Worm (Caenorhabditis elegans) whole organism, L2 larva: ENCODE results near the gene F42G4.7.
"Not testable (repeated sequence)": the region's sequence is repeated elsewhere in the genome, so short reads cannot be mapped to it uniquely, and the experiment has no call there.

Source experiments
- F13H6.1 ChIP-seq: sonication (generic microtip); optimal IDR thresholded peaks from 2 replicates; lab custom pipeline; 2016; ENCODE audit warnings: missing genetic modification characterization, missing compliant biosample characterization
- R02D3.7 ChIP-seq: fragments of 150-350 bp; optimal IDR thresholded peaks from 2 replicates; lab custom pipeline; 2014; ENCODE audit warnings: missing biosample characterization, missing genetic modification characterization
- ZK546.5 ChIP-seq: sonication (generic microtip); optimal IDR thresholded peaks from 2 replicates; lab custom pipeline; 2017; ENCODE audit warnings: missing biosample characterization, missing genetic modification characterization
- aly-2 ChIP-seq: fragments of 150-350 bp; optimal IDR thresholded peaks from 2 replicates; lab custom pipeline; 2014; ENCODE audit warnings: missing biosample characterization, missing genetic modification characterization
- blmp-1 ChIP-seq: sonication (generic microtip); optimal IDR thresholded peaks from 2 replicates; lab custom pipeline; 2017; ENCODE audit warnings: missing genetic modification characterization, mild to moderate bottlenecking, missing compliant biosample characterization, antibody characterized with exemption, moderate library complexity; ENCODE audit not compliant: insufficient read depth
- ceh-16 ChIP-seq: fragments of 150-350 bp; optimal IDR thresholded peaks from 2 replicates; lab custom pipeline; 2014; ENCODE audit warnings: missing biosample characterization, missing genetic modification characterization
- ceh-82 ChIP-seq: fragments of 150-350 bp; optimal IDR thresholded peaks from 2 replicates; lab custom pipeline; 2014; ENCODE audit warnings: missing biosample characterization, missing genetic modification characterization
- crh-2 ChIP-seq: sonication (generic microtip); optimal IDR thresholded peaks from 2 replicates; lab custom pipeline; 2017; ENCODE audit warnings: missing biosample characterization, missing genetic modification characterization
- egl-27 ChIP-seq: sonication (generic microtip); optimal IDR thresholded peaks from 3 replicates; lab custom pipeline; 2017; ENCODE audit warnings: missing biosample characterization, missing genetic modification reagents, missing genetic modification characterization
- elt-1 ChIP-seq: fragments of 150-350 bp; optimal IDR thresholded peaks from 2 replicates; lab custom pipeline; 2014; ENCODE audit warnings: missing biosample characterization, missing genetic modification characterization
- fos-1 ChIP-seq: fragments of 150-350 bp; optimal IDR thresholded peaks from 2 replicates; lab custom pipeline; 2014; ENCODE audit warnings: missing biosample characterization, missing genetic modification characterization
- gmeb-1 ChIP-seq: fragments of 150-350 bp; optimal IDR thresholded peaks from 2 replicates; lab custom pipeline; 2014; ENCODE audit warnings: missing biosample characterization, missing genetic modification characterization
- lin-11 ChIP-seq: fragments of 150-350 bp; sonication (generic microtip); optimal IDR thresholded peaks from 2 replicates; lab custom pipeline; 2014; ENCODE audit warnings: missing biosample characterization, missing genetic modification characterization, inconsistent platforms, mixed read lengths
- lin-13 ChIP-seq: fragments of 150-350 bp; optimal IDR thresholded peaks from 2 replicates; lab custom pipeline; 2014; ENCODE audit warnings: missing biosample characterization, missing genetic modification reagents, missing genetic modification characterization
- lin-39 ChIP-seq: fragments of 150-350 bp; optimal IDR thresholded peaks from 2 replicates; lab custom pipeline; 2014; ENCODE audit warnings: missing biosample characterization, missing genetic modification reagents, missing genetic modification characterization
- lsy-2 ChIP-seq, 2 experiments: fragments of 150-350 bp in 1 of 2; sonication (generic microtip) in 1 of 2; optimal IDR thresholded peaks; 2 replicates each; lab custom pipeline; 2014 to 2017; ENCODE audit warnings: missing biosample characterization in 2 of 2, missing genetic modification characterization in 2 of 2
- mbf-1 ChIP-seq: sonication (generic microtip); optimal IDR thresholded peaks from 2 replicates; lab custom pipeline; 2017; ENCODE audit warnings: missing biosample characterization, missing genetic modification characterization
- mdl-1 ChIP-seq, 2 experiments: fragments of 150-350 bp in 1 of 2; sonication (generic microtip) in 1 of 2; optimal IDR thresholded peaks; 2 replicates each; lab custom pipeline; 2017; ENCODE audit warnings: missing biosample characterization in 2 of 2, missing genetic modification characterization in 2 of 2
- nhr-10 ChIP-seq: sonication (generic microtip); optimal IDR thresholded peaks from 2 replicates; lab custom pipeline; 2017; ENCODE audit warnings: missing biosample characterization, missing genetic modification characterization
- nhr-11 ChIP-seq: fragments of 150-350 bp; optimal IDR thresholded peaks from 2 replicates; lab custom pipeline; 2014; ENCODE audit warnings: missing biosample characterization, missing genetic modification characterization
- nhr-12 ChIP-seq: fragments of 150-350 bp; optimal IDR thresholded peaks from 2 replicates; lab custom pipeline; 2014; ENCODE audit warnings: missing biosample characterization, missing genetic modification characterization
- nhr-129 ChIP-seq: fragments of 150-350 bp; optimal IDR thresholded peaks from 2 replicates; lab custom pipeline; 2014; ENCODE audit warnings: missing biosample characterization, missing genetic modification characterization
- nhr-21 ChIP-seq: fragments of 150-350 bp; optimal IDR thresholded peaks from 2 replicates; lab custom pipeline; 2014; ENCODE audit warnings: missing biosample characterization, missing genetic modification characterization
- nhr-23 ChIP-seq: fragments of 150-350 bp; optimal IDR thresholded peaks from 2 replicates; lab custom pipeline; 2014; ENCODE audit warnings: missing biosample characterization, missing genetic modification reagents, missing genetic modification characterization
- nhr-237 ChIP-seq: fragments of 150-350 bp; optimal IDR thresholded peaks from 2 replicates; lab custom pipeline; 2014; ENCODE audit warnings: missing biosample characterization, missing genetic modification characterization
- nhr-25 ChIP-seq: fragments of 150-350 bp; sonication (generic microtip); optimal IDR thresholded peaks from 3 replicates; lab custom pipeline; 2014; ENCODE audit warnings: missing biosample characterization, missing genetic modification characterization
- nhr-6 ChIP-seq: fragments of 150-350 bp; optimal IDR thresholded peaks from 2 replicates; lab custom pipeline; 2014; ENCODE audit warnings: missing biosample characterization, missing genetic modification characterization
- nhr-77 ChIP-seq: fragments of 150-350 bp; optimal IDR thresholded peaks from 2 replicates; lab custom pipeline; 2014; ENCODE audit warnings: missing biosample characterization, missing genetic modification characterization
- sem-4 ChIP-seq: fragments of 150-350 bp; optimal IDR thresholded peaks from 2 replicates; lab custom pipeline; 2014; ENCODE audit warnings: missing biosample characterization, missing genetic modification reagents, missing genetic modification characterization
- sma-3 ChIP-seq: sonication (generic microtip); optimal IDR thresholded peaks from 2 replicates; lab custom pipeline; 2016; ENCODE audit warnings: missing genetic modification reagents, missing genetic modification characterization, missing compliant biosample characterization
- sma-9 ChIP-seq, 2 experiments: fragments of 150-350 bp in 1 of 2; sonication (generic microtip) in 1 of 2; optimal IDR thresholded peaks; 2 replicates each; lab custom pipeline; 2014 to 2016; ENCODE audit warnings: missing genetic modification characterization in 2 of 2, mild to moderate bottlenecking in 1 of 2, missing biosample characterization in 1 of 2, missing compliant biosample characterization in 1 of 2, missing genetic modification reagents in 1 of 2, moderate library complexity in 1 of 2
- snpc-4 ChIP-seq: fragments of 150-350 bp; optimal IDR thresholded peaks from 2 replicates; lab custom pipeline; 2014; ENCODE audit warnings: missing biosample characterization, missing genetic modification characterization
- unc-39 ChIP-seq: fragments of 150-350 bp; optimal IDR thresholded peaks from 2 replicates; lab custom pipeline; 2014; ENCODE audit warnings: missing biosample characterization, missing genetic modification characterization
- unc-55 ChIP-seq: fragments of 150-350 bp; sonication (generic microtip); optimal IDR thresholded peaks from 3 replicates; lab custom pipeline; 2014; ENCODE audit warnings: missing biosample characterization, missing genetic modification reagents, missing genetic modification characterization
- unc-62 ChIP-seq: fragments of 150-350 bp; optimal IDR thresholded peaks from 2 replicates; lab custom pipeline; 2014; ENCODE audit warnings: missing biosample characterization, missing genetic modification reagents, missing genetic modification characterization
- zag-1 ChIP-seq: fragments of 150-350 bp; optimal IDR thresholded peaks from 2 replicates; lab custom pipeline; 2014; ENCODE audit warnings: missing biosample characterization, missing genetic modification characterization
- ztf-11 ChIP-seq: sonication (generic microtip); optimal IDR thresholded peaks from 2 replicates; lab custom pipeline; 2017; ENCODE audit warnings: missing biosample characterization, missing genetic modification characterization
- ztf-4 ChIP-seq: fragments of 150-350 bp; optimal IDR thresholded peaks from 2 replicates; lab custom pipeline; 2014; ENCODE audit warnings: missing biosample characterization, missing genetic modification characterization

The F42G4.7 gene

DNA sequence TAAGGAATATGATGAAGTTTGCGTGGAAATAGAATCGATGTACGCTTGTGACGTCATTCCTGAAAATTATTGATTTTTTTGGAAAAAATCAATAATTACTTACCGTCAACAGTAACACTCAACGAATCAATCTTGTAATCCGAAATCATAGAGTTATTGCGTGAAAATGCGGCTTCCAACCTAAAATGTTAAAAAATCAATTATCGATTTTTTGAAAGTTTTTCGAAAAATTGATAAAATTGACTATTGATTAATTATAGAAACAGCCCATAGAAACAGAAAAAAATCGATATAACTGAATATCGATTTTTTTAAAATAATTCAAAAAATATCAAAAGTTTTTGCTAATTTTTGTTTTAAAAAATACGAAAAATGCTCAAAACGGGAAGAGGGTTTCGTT is at the start of gene F42G4.7:
F42G4.7 (minus strand) TSS at position 185 of the 400 bp plus-strand sequence.
- TF ChIP-seq ztf-11 (tag; lab: Kevin White, UChicago); nhr-6 (tag; lab: Kevin White, UChicago); nhr-237: not testable (repeated sequence)

DNA sequence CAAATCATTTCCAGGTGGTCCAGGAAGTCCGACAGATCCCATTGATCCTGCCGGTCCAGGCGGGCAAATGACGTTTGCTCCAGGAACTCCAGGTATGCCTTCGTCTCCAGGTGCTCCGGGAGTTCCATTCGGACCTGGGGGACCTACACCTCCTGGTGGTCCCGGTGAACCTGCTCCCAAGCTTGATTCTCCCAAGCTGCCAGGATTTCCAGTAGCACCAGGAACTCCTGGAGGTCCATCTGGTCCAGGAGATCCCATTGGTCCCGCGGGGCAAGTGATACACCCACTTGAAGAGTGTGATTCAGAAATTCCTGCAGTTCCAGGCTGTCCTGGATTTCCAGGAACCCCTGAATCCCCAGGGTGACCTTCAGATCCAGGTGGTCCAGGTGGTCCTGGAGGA is 49.3 kb upstream of the F42G4.7 start:
- no peak for TF ChIP-seq nhr-10 (tag; lab: Kevin White, UChicago)
- no peak for TF ChIP-seq lsy-2 (tag; optimal IDR thresholded peaks at IDR 0.05; lab: Kevin White, UChicago)
- no peak for TF ChIP-seq lin-11 (tag; lab: Kevin White, UChicago)
- no peak for TF ChIP-seq zag-1 (tag; lab: Kevin White, UChicago)
- TF ChIP-seq lin-39 (tag; lab: Kevin White, UChicago) = no peak
- TF ChIP-seq sma-9 (GFP tag; optimal IDR thresholded peaks at IDR 0.05; lab: Kevin White, UChicago) = no peak
- TF ChIP-seq sma-9 (tag; optimal IDR thresholded peaks at IDR 0.05; lab: Kevin White, UChicago) = no peak
- no peak for TF ChIP-seq nhr-25
- no peak for TF ChIP-seq mbf-1 (tag; lab: Kevin White, UChicago)
- TF ChIP-seq ZK546.5 (tag; lab: Kevin White, UChicago) = no peak
- no peak for TF ChIP-seq sem-4 (tag; lab: Kevin White, UChicago)
- TF ChIP-seq, all 48 proteins: peak for 0

DNA sequence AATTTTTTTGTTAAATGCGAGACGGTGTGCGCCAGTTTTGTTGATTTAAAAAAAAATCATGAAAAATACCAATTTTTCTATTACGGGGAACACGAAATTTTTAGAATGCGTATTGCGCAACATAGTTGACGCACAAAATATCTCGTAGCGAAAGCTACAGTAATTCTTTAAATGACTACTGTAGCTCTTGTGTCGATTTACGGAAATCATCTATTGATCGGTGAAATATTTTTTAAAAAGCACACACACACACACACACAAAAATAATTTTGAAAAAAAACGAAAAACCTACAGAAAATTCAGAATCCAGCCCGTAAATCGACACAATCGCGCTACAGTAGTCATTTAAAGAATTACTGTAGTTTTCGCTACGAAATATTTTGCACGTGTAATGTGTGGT is 44.8 kb upstream of the F42G4.7 start:
- TF ChIP-seq blmp-1 (tag; lab: Kevin White, UChicago) (no peak), unc-62 (GFP tag; lab: Kevin White, UChicago) (no peak), nhr-11 (tag; lab: Kevin White, UChicago) (no peak), elt-1 (tag; lab: Kevin White, UChicago) (no peak), mdl-1 (tag; optimal IDR thresholded peaks at IDR 0.05; lab: Kevin White, UChicago) (no peak), lin-11 (tag; lab: Kevin White, UChicago) (no peak), snpc-4 (tag; lab: Kevin White, UChicago) (no peak), nhr-77 (tag; lab: Kevin White, UChicago) (no peak), ZK546.5 (tag; lab: Kevin White, UChicago) (no peak), ztf-4 (tag; lab: Kevin White, UChicago) (no peak), nhr-129 (tag; lab: Kevin White, UChicago) (no peak), lin-13 (no peak), mbf-1 (tag; lab: Kevin White, UChicago) (no peak), ztf-11 (tag; lab: Kevin White, UChicago) (no peak), nhr-237 (no peak), fos-1 (tag; lab: Kevin White, UChicago) (no peak)

DNA sequence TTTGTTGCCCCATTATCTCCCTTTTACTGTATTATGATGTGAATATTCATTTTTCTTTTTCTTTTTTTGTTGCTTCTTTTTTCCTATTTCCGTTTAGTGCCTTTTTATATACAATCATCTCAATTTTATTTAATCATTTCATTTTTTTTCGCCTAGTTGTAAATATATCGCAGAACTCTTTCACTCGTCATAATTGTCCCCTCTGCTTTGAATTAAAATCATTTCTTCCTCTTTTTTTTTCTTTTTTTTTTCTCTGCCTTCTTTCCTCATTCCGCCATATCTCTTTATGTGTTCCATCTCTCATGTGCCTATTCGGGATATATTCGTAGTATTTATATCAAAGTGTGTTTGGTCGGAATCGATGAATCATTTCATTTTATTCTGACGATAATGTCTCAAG is 44.0 kb upstream of the F42G4.7 start, which contains the start of gene Y81G3A.4:
Y81G3A.4 (plus strand) TSS at position 301 of the 400 bp plus-strand sequence.
- TF ChIP-seq ceh-82 (no peak), nhr-237 (no peak), egl-27 (tag; lab: Kevin White, UChicago) (no peak), ztf-4 (tag; lab: Kevin White, UChicago) (no peak), sma-3 (GFP tag; lab: Kevin White, UChicago) (no peak), sma-9 (GFP tag; optimal IDR thresholded peaks at IDR 0.05; lab: Kevin White, UChicago) (no peak), sma-9 (tag; optimal IDR thresholded peaks at IDR 0.05; lab: Kevin White, UChicago) (no peak), R02D3.7 (tag; lab: Kevin White, UChicago) (no peak), fos-1 (tag; lab: Kevin White, UChicago) (no peak), aly-2 (tag; lab: Kevin White, UChicago) (no peak), lin-13 (no peak), lin-11 (tag; lab: Kevin White, UChicago) (no peak), F13H6.1 (no peak)
- TF ChIP-seq, all 48 proteins: peak for 0

DNA sequence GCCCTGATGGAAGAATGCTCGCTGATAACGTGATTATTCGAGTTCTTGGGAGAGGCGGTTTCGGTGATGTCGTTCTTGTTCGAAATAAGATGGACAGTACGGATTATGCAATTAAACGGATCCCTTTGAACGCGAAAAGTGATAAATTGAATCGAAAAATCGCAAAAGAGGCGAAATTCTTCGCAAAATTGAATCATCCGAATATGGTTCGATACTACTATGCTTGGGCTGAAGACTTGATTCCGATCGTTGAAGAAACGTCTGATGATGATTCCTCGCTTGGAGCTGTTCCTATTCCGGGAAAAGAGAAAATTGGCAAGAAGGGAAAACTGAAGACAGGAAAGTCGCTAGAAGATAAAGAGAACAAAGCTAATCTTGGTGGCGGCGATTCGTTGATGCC is 38.9 kb upstream of the F42G4.7 start:
- TF ChIP-seq unc-62 (GFP tag; lab: Kevin White, UChicago) = no peak

ce11 chrII:13083752-13084214 is 36.7 kb upstream of the F42G4.7 start, which contains the start of the genes Y81G3A.1 and gcn-2:
TSS of gene Y81G3A.1 (minus strand) at chrII:13083926.
TSS of gene gcn-2 (plus strand) at chrII:13084164.
- TF ChIP-seq nhr-21 = peak; percentile 0
- no peak for TF ChIP-seq nhr-23 (tag; lab: Kevin White, UChicago)
- peak; percentile 52 for TF ChIP-seq sma-9 (GFP tag; optimal IDR thresholded peaks at IDR 0.05; lab: Kevin White, UChicago)
- no peak for TF ChIP-seq sma-9 (tag; optimal IDR thresholded peaks at IDR 0.05; lab: Kevin White, UChicago)
- peak; percentile 46 for TF ChIP-seq crh-2 (tag; lab: Kevin White, UChicago)
- TF ChIP-seq gmeb-1 (tag; lab: Kevin White, UChicago) = peak; percentile 96
- peak; percentile 29 for TF ChIP-seq sma-3 (GFP tag; lab: Kevin White, UChicago)
- no peak for TF ChIP-seq nhr-6 (tag; lab: Kevin White, UChicago)
- no peak for TF ChIP-seq nhr-11 (tag; lab: Kevin White, UChicago)
- TF ChIP-seq ceh-16 (tag; lab: Kevin White, UChicago) = peak; percentile 36
- TF ChIP-seq nhr-12 = no peak
- peak; percentile 46 for TF ChIP-seq nhr-129 (tag; lab: Kevin White, UChicago)
- TF ChIP-seq lin-11 (tag; lab: Kevin White, UChicago) = peak; percentile 19
- TF ChIP-seq unc-55 (GFP tag; lab: Kevin White, UChicago) = peak; percentile 70
- peak in 1 of 2 experiments; percentile 46 for TF ChIP-seq lsy-2 (tag; optimal IDR thresholded peaks at IDR 0.05; lab: Kevin White, UChicago)
- no peak for TF ChIP-seq unc-39 (tag; lab: Kevin White, UChicago)
- TF ChIP-seq fos-1 (tag; lab: Kevin White, UChicago) = peak; percentile 10
